Worm (Caenorhabditis elegans) whole organism, early embryonic: ENCODE measurements around the gene T05H10.4.

Experiments used
- B0310.2 ChIP-seq: sonication (generic microtip); optimal IDR thresholded peaks from 2 replicates; lab custom pipeline; 2016; ENCODE audit warnings: mild to moderate bottlenecking, missing genetic modification characterization, missing compliant biosample characterization
- F13C5.2 ChIP-seq: sonication (generic microtip); optimal IDR thresholded peaks from 2 replicates; lab custom pipeline; 2017; ENCODE audit warnings: mild to moderate bottlenecking, missing genetic modification characterization, inconsistent platforms, missing compliant biosample characterization
- aly-1 ChIP-seq: sonication (generic microtip); optimal IDR thresholded peaks from 2 replicates; lab custom pipeline; 2016; ENCODE audit warnings: missing genetic modification characterization, missing compliant biosample characterization
- ama-1 ChIP-seq: fragments of 150-350 bp; optimal IDR thresholded peaks from 2 replicates; lab custom pipeline; 2014
- ceh-13 ChIP-seq: fragments of 200-800 bp; sonication (Bioruptor generic); optimal IDR thresholded peaks from 2 replicates; lab custom pipeline; 2018; ENCODE audit warnings: mild to moderate bottlenecking, missing genetic modification characterization, missing compliant biosample characterization
- ceh-36 ChIP-seq: sonication (generic microtip); optimal IDR thresholded peaks from 2 replicates; lab custom pipeline; 2016; ENCODE audit warnings: missing genetic modification characterization, inconsistent platforms, missing compliant biosample characterization
- ets-7 ChIP-seq: sonication (generic microtip); optimal IDR thresholded peaks from 2 replicates; lab custom pipeline; 2016; ENCODE audit warnings: missing genotype, missing genetic modification characterization, missing compliant biosample characterization
- flt-1 ChIP-seq: fragments of 200-800 bp; sonication (Bioruptor generic); IDR thresholded peaks from 2 replicates; pipeline ENCODE4 v1.3.6; 2022; ENCODE audit warnings: missing genetic modification characterization, missing compliant biosample characterization
- hmbx-1 ChIP-seq: sonication (generic microtip); optimal IDR thresholded peaks from 2 replicates; lab custom pipeline; 2016; ENCODE audit warnings: mild to moderate bottlenecking, missing genetic modification characterization, missing compliant biosample characterization
- hmg-4 ChIP-seq: fragments of 200-800 bp; sonication (Bioruptor generic); optimal IDR thresholded peaks from 2 replicates; lab custom pipeline; 2018; ENCODE audit warnings: mild to moderate bottlenecking, missing genetic modification characterization, missing compliant biosample characterization
- hnd-1 ChIP-seq: sonication (generic microtip); optimal IDR thresholded peaks from 2 replicates; lab custom pipeline; 2016; ENCODE audit warnings: missing genetic modification characterization, missing compliant biosample characterization
- pes-1 ChIP-seq: fragments of 200-800 bp; sonication (Bioruptor generic); IDR thresholded peaks from 2 replicates; pipeline ENCODE4 v1.3.6; 2022; ENCODE audit warnings: missing genetic modification reagents, missing genetic modification characterization, missing compliant biosample characterization
- scrt-1 ChIP-seq: fragments of 200-800 bp; sonication (Bioruptor generic); IDR thresholded peaks from 2 replicates; pipeline ENCODE4 v1.3.6; 2022; ENCODE audit warnings: missing genetic modification characterization, missing compliant biosample characterization
- sea-1 ChIP-seq: fragments of 200-800 bp; sonication (Bioruptor generic); conservative IDR thresholded peaks from 2 replicates; pipeline ENCODE4 v1.3.6; 2022; ENCODE audit warnings: missing genetic modification characterization, missing compliant biosample characterization
- tbx-11 ChIP-seq: fragments of 200-800 bp; sonication (Bioruptor generic); IDR thresholded peaks from 2 replicates; pipeline ENCODE4 v1.3.6; 2022; ENCODE audit warnings: missing genetic modification characterization, missing compliant biosample characterization
- tbx-37 ChIP-seq: fragments of 200-800 bp; sonication (Bioruptor generic); conservative IDR thresholded peaks from 2 replicates; pipeline ENCODE4 v1.3.6; 2022; ENCODE audit warnings: missing genetic modification reagents, missing genetic modification characterization, missing compliant biosample characterization
- tra-4 ChIP-seq: sonication (generic microtip); optimal IDR thresholded peaks from 2 replicates; lab custom pipeline; 2017; ENCODE audit warnings: missing genetic modification characterization, missing compliant biosample characterization

T05H10.4 gene

ce11 chrII:8016167-8016566 is 36.8 kb upstream of the T05H10.4 start:
- no peak for TF ChIP-seq ceh-36 (tag; lab: Kevin White, UChicago)
- TF ChIP-seq ets-7 (tag; lab: Kevin White, UChicago): no peak
- TF ChIP-seq hmg-4 (GFP tag; lab: Kevin White, UChicago): no peak
- no peak for TF ChIP-seq pes-1 (GFP tag; lab: Robert Waterston, UW)
- no peak for TF ChIP-seq hmbx-1 (tag; lab: Kevin White, UChicago)
- no peak for TF ChIP-seq B0310.2
- no peak for TF ChIP-seq tra-4 (tag; lab: Kevin White, UChicago)
- no peak for TF ChIP-seq aly-1
- no peak for TF ChIP-seq ceh-13 (GFP tag; lab: Kevin White, UChicago)
- no peak for TF ChIP-seq F13C5.2 (tag; lab: Kevin White, UChicago)
- TF ChIP-seq ama-1 (lab: Kevin White, UChicago): no peak
- no peak for TF ChIP-seq scrt-1
- TF ChIP-seq hnd-1 (tag; lab: Kevin White, UChicago): no peak
- no peak for TF ChIP-seq flt-1 (GFP tag; lab: Robert Waterston, UW)
- TF ChIP-seq tbx-37 (GFP tag; lab: Robert Waterston, UW): no peak
- TF ChIP-seq sea-1: no peak
- no peak for TF ChIP-seq tbx-11

- TF ChIP-seq pes-1 (GFP tag; lab: Robert Waterston, UW) (no peak), tbx-11 (no peak), B0310.2 (no peak), aly-1 (no peak), scrt-1 (no peak), flt-1 (GFP tag; lab: Robert Waterston, UW) (no peak), tra-4 (tag; lab: Kevin White, UChicago) (no peak), sea-1 (no peak), hnd-1 (tag; lab: Kevin White, UChicago) (no peak), ets-7 (tag; lab: Kevin White, UChicago) (no peak), hmbx-1 (tag; lab: Kevin White, UChicago) (no peak), hmg-4 (GFP tag; lab: Kevin White, UChicago) (no peak), tbx-37 (GFP tag; lab: Robert Waterston, UW) (no peak), ama-1 (lab: Kevin White, UChicago) (no peak), ceh-36 (tag; lab: Kevin White, UChicago) (no peak), F13C5.2 (tag; lab: Kevin White, UChicago) (no peak), ceh-13 (GFP tag; lab: Kevin White, UChicago) (no peak)
Measured at ce11 chrII:8016761-8017160, 36.2 kb upstream of the T05H10.4 start.

- no peak for TF ChIP-seq pes-1 (GFP tag; lab: Robert Waterston, UW)
- TF ChIP-seq scrt-1: no peak
- no peak for TF ChIP-seq hnd-1 (tag; lab: Kevin White, UChicago)
- no peak for TF ChIP-seq aly-1
- no peak for TF ChIP-seq ceh-13 (GFP tag; lab: Kevin White, UChicago)
- no peak for TF ChIP-seq F13C5.2 (tag; lab: Kevin White, UChicago)
- TF ChIP-seq sea-1: no peak
- TF ChIP-seq tra-4 (tag; lab: Kevin White, UChicago): no peak
- no peak for TF ChIP-seq B0310.2
- TF ChIP-seq ama-1 (lab: Kevin White, UChicago): no peak
- TF ChIP-seq tbx-37 (GFP tag; lab: Robert Waterston, UW): no peak
- no peak for TF ChIP-seq ceh-36 (tag; lab: Kevin White, UChicago)
- no peak for TF ChIP-seq flt-1 (GFP tag; lab: Robert Waterston, UW)
- TF ChIP-seq hmbx-1 (tag; lab: Kevin White, UChicago): no peak
- TF ChIP-seq tbx-11: no peak
- TF ChIP-seq ets-7 (tag; lab: Kevin White, UChicago): no peak
- TF ChIP-seq hmg-4 (GFP tag; lab: Kevin White, UChicago): no peak
Measured at ce11 chrII:8017380-8017779, 35.6 kb upstream of the T05H10.4 start, which contains the start of gene zyg-11. zyg-11 (plus strand) TSS chrII:8017680.

DNA sequence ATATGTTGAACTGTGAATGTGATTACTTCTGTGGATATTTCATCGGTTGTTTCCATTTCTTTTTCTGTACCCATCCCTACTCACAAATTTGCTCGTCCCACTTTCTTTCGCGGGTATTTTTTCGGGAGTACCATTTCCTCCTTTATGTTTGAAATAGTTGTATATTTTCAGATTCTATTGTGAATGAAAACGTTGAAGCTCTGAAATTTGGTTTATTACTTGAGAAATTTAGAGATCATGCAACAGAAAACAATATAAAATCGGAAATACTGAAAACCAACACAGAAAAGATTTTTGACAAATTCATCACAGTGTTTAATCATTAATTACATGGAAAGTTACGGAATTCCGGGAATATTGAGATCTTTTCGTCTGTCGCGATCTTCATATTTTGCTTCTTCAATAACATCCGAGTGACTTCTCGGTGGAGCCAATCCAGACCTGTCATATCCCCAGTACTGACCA is 32.3 kb upstream of the T05H10.4 start:
- no peak for TF ChIP-seq ceh-13 (GFP tag; lab: Kevin White, UChicago)
- TF ChIP-seq tbx-37 (GFP tag; lab: Robert Waterston, UW): no peak
- no peak for TF ChIP-seq hmbx-1 (tag; lab: Kevin White, UChicago)
- TF ChIP-seq flt-1 (GFP tag; lab: Robert Waterston, UW): no peak
- no peak for TF ChIP-seq pes-1 (GFP tag; lab: Robert Waterston, UW)
- no peak for TF ChIP-seq ets-7 (tag; lab: Kevin White, UChicago)
- TF ChIP-seq tbx-11: no peak
- no peak for TF ChIP-seq aly-1
- TF ChIP-seq sea-1: no peak
- TF ChIP-seq ceh-36 (tag; lab: Kevin White, UChicago): no peak
- no peak for TF ChIP-seq F13C5.2 (tag; lab: Kevin White, UChicago)
- no peak for TF ChIP-seq B0310.2
- no peak for TF ChIP-seq hnd-1 (tag; lab: Kevin White, UChicago)
- no peak for TF ChIP-seq ama-1 (lab: Kevin White, UChicago)
- no peak for TF ChIP-seq scrt-1
- no peak for TF ChIP-seq hmg-4 (GFP tag; lab: Kevin White, UChicago)
- no peak for TF ChIP-seq tra-4 (tag; lab: Kevin White, UChicago)

DNA sequence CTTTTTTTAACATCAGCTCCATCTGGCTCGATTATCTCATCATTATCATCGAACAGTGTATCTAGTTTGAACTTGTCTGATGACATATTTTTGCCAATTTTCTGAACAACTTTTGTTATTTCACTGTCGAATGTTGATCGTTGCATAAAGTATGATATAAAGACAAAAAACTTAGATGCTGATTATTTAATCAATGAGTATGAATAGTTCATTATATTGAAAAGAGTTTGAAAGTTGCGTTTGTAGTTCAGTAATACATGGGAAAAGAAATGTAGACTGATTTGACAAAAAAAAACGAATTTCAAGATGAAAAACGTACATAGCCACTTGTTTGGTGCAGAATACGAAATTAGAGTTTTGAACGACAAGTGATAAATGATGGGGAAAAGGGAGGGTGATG is 30.5 kb upstream of the T05H10.4 start, which contains the start of gene hda-2:
Gene hda-2 (minus strand): TSS at position 101 of the 400 bp plus-strand sequence.
- no peak for TF ChIP-seq hmbx-1 (tag; lab: Kevin White, UChicago)
- TF ChIP-seq B0310.2: no peak
- no peak for TF ChIP-seq flt-1 (GFP tag; lab: Robert Waterston, UW)
- TF ChIP-seq pes-1 (GFP tag; lab: Robert Waterston, UW): no peak
- TF ChIP-seq F13C5.2 (tag; lab: Kevin White, UChicago): no peak
- no peak for TF ChIP-seq hnd-1 (tag; lab: Kevin White, UChicago)
- TF ChIP-seq tbx-37 (GFP tag; lab: Robert Waterston, UW): no peak
- no peak for TF ChIP-seq ets-7 (tag; lab: Kevin White, UChicago)
- TF ChIP-seq aly-1: no peak
- no peak for TF ChIP-seq ceh-36 (tag; lab: Kevin White, UChicago)
- TF ChIP-seq ceh-13 (GFP tag; lab: Kevin White, UChicago): no peak
- no peak for TF ChIP-seq hmg-4 (GFP tag; lab: Kevin White, UChicago)
- no peak for TF ChIP-seq ama-1 (lab: Kevin White, UChicago)
- TF ChIP-seq tbx-11: no peak
- no peak for TF ChIP-seq tra-4 (tag; lab: Kevin White, UChicago)
- TF ChIP-seq scrt-1: no peak
- TF ChIP-seq sea-1: no peak

DNA sequence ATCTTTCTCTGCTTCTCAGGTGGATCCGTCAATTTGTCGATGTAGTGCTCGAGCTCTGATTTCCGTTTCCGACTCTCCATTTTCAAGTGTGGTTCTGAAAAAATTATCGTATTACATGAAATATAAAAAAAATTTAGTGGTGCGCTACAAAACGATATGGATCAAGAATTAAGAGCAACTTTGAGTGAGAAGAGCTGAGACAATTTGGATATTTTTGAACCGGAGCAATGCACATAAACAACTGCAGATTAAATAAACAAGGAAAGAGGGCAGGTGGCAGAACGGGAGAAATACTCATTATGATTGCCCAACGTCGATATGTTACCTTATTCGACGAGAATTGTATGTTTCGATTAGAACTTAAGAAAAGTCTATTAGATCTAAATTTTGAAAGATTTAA is 25.3 kb upstream of the T05H10.4 start, which contains the start of gene swsn-7:
Gene swsn-7 (minus strand): TSS at position 101 of the 400 bp plus-strand sequence.
- TF ChIP-seq ets-7 (tag; lab: Kevin White, UChicago) (no peak), scrt-1 (no peak), hmg-4 (GFP tag; lab: Kevin White, UChicago) (no peak), tra-4 (tag; lab: Kevin White, UChicago) (no peak), F13C5.2 (tag; lab: Kevin White, UChicago) (no peak), pes-1 (GFP tag; lab: Robert Waterston, UW) (no peak), ceh-36 (tag; lab: Kevin White, UChicago) (no peak), hmbx-1 (tag; lab: Kevin White, UChicago) (no peak), tbx-37 (GFP tag; lab: Robert Waterston, UW) (no peak), B0310.2 (no peak)
